Fruit fly (Drosophila melanogaster) Kc167 (cell line): Measurements from ENCODE around the gene CG18788.

Source experiments
- Myc ChIP-seq: fragments of >200 bp; optimal IDR thresholded peaks from 2 replicates; lab custom pipeline; 2017; ENCODE audit warnings: missing external identifiers
- insv ChIP-seq: fragments of >200 bp; optimal IDR thresholded peaks from 3 replicates; lab custom pipeline; 2018; ENCODE audit warnings: missing external identifiers
- psq ChIP-seq: fragments of >200 bp; optimal IDR thresholded peaks from 2 replicates; lab custom pipeline; 2017; ENCODE audit warnings: missing external identifiers

- TF ChIP-seq psq (lab: Kevin White, UChicago): no peak
- no peak for TF ChIP-seq Myc (lab: Kevin White, UChicago)
- TF ChIP-seq insv: no peak
These were observed at the start of gene CG18788 for dm6 chr2L:12033890-12034289.
